Worm (Caenorhabditis elegans) whole organism, L1 larva: ENCODE results near the gene T23F2.3.

Experiments
- C16A3.4 ChIP-seq: fragments of 150-350 bp; optimal IDR thresholded peaks from 2 replicates; lab custom pipeline; 2014; ENCODE audit warnings: missing biosample characterization, missing genetic modification characterization
- alr-1 ChIP-seq: fragments of 200-800 bp; sonication (Bioruptor generic); optimal IDR thresholded peaks from 2 replicates; lab custom pipeline; 2018; ENCODE audit warnings: borderline replicate concordance, mild to moderate bottlenecking, missing genetic modification characterization, missing compliant biosample characterization
- aly-2 ChIP-seq: fragments of 150-350 bp; optimal IDR thresholded peaks from 2 replicates; lab custom pipeline; 2014; ENCODE audit warnings: missing biosample characterization, missing genetic modification characterization
- blmp-1 ChIP-seq: fragments of 150-350 bp; optimal IDR thresholded peaks from 2 replicates; lab custom pipeline; 2014; ENCODE audit warnings: missing biosample characterization, missing genetic modification characterization
- ceh-63 ChIP-seq: fragments of 200-800 bp; sonication (Bioruptor generic); optimal IDR thresholded peaks from 2 replicates; lab custom pipeline; 2018; ENCODE audit warnings: mild to moderate bottlenecking, missing genetic modification characterization, missing compliant biosample characterization
- ceh-90 ChIP-seq: sonication (generic microtip); optimal IDR thresholded peaks from 2 replicates; lab custom pipeline; 2016; ENCODE audit warnings: missing genetic modification characterization, missing compliant biosample characterization
- ces-1 ChIP-seq: fragments of 150-350 bp; optimal IDR thresholded peaks from 2 replicates; lab custom pipeline; 2014; ENCODE audit warnings: missing biosample characterization, missing genetic modification reagents, missing genetic modification characterization
- dpl-1 ChIP-seq, 3 experiments: fragments of 150-350 bp in 2 of 3; sonication (generic microtip) in 1 of 3; optimal IDR thresholded peaks; 2 replicates each; lab custom pipeline; 2014 to 2017; ENCODE audit warnings: missing biosample characterization in 3 of 3, missing genetic modification characterization in 3 of 3, missing genetic modification reagents in 3 of 3
- efl-1 ChIP-seq, 4 experiments: fragments of 150-350 bp; optimal IDR thresholded peaks in 3 of 4; peaks in 1 of 4; 1 replicate in 1 of 4; 2 replicates in 3 of 4; lab custom pipeline; 2014; ENCODE audit warnings: missing biosample characterization in 2 of 4, missing genetic modification characterization in 2 of 4, missing genetic modification reagents in 2 of 4
- egl-13 ChIP-seq: sonication (generic microtip); optimal IDR thresholded peaks from 2 replicates; lab custom pipeline; 2016; ENCODE audit warnings: missing genotype, missing genetic modification reagents, missing genetic modification characterization, missing compliant biosample characterization
- elt-2 ChIP-seq: sonication (generic microtip); optimal IDR thresholded peaks from 2 replicates; lab custom pipeline; 2016; ENCODE audit warnings: missing genetic modification characterization, mild to moderate bottlenecking, inconsistent platforms, missing compliant biosample characterization, missing genetic modification reagents
- elt-3 ChIP-seq, 6 experiments: fragments of 150-350 bp in 1 of 6; sonication (generic microtip); optimal IDR thresholded peaks; 2 replicates each; lab custom pipeline; 2017 to 2018; ENCODE audit warnings: missing biosample characterization in 6 of 6, missing genetic modification characterization in 6 of 6, inconsistent platforms in 1 of 6
- ets-5 ChIP-seq: fragments of 200-800 bp; sonication (Bioruptor generic); IDR thresholded peaks from 2 replicates; pipeline ENCODE4 v1.3.6; 2022; ENCODE audit warnings: missing genetic modification characterization, missing compliant biosample characterization
- fkh-10 ChIP-seq: sonication (generic microtip); optimal IDR thresholded peaks from 2 replicates; lab custom pipeline; 2017; ENCODE audit warnings: missing biosample characterization, missing genetic modification reagents, missing genetic modification characterization
- fkh-8 ChIP-seq: sonication (generic microtip); optimal IDR thresholded peaks from 2 replicates; lab custom pipeline; 2016; ENCODE audit warnings: mild to moderate bottlenecking, missing genetic modification characterization, missing compliant biosample characterization
- fos-1 ChIP-seq: fragments of 150-350 bp; optimal IDR thresholded peaks from 2 replicates; lab custom pipeline; 2014; ENCODE audit warnings: missing biosample characterization, missing genetic modification characterization
- grh-1 ChIP-seq: fragments of 200-800 bp; sonication (Bioruptor generic); IDR thresholded peaks from 2 replicates; pipeline ENCODE4 v1.3.6; 2022; ENCODE audit warnings: missing genetic modification reagents, missing genetic modification characterization, missing compliant biosample characterization
- hlh-17 ChIP-seq: fragments of 200-800 bp; sonication (Bioruptor generic); optimal IDR thresholded peaks from 2 replicates; lab custom pipeline; 2018; ENCODE audit warnings: missing genetic modification characterization, mild to moderate bottlenecking, missing compliant biosample characterization, moderate library complexity, borderline replicate concordance
- hpl-2 ChIP-seq: fragments of 150-350 bp; optimal IDR thresholded peaks from 2 replicates; lab custom pipeline; 2014; ENCODE audit warnings: missing biosample characterization, missing genetic modification reagents, missing genetic modification characterization
- irx-1 ChIP-seq: sonication (generic microtip); optimal IDR thresholded peaks from 2 replicates; lab custom pipeline; 2016; ENCODE audit warnings: missing genetic modification characterization, missing compliant biosample characterization
- lin-13 ChIP-seq: fragments of 150-350 bp; optimal IDR thresholded peaks from 2 replicates; lab custom pipeline; 2014; ENCODE audit warnings: missing biosample characterization, missing genetic modification reagents, missing genetic modification characterization
- lin-14 ChIP-seq: fragments of 200-800 bp; sonication (Bioruptor generic); optimal IDR thresholded peaks from 2 replicates; lab custom pipeline; 2018; ENCODE audit warnings: mild to moderate bottlenecking, missing genetic modification characterization, moderate library complexity, missing compliant biosample characterization
- lin-35 ChIP-seq, 2 experiments: fragments of 150-350 bp; optimal IDR thresholded peaks; 2 replicates each; lab custom pipeline; 2014; ENCODE audit warnings: missing biosample characterization in 2 of 2, missing genetic modification characterization in 2 of 2, missing genetic modification reagents in 2 of 2
- mab-9 ChIP-seq: fragments of 200-800 bp; sonication (Bioruptor generic); IDR thresholded peaks from 2 replicates; pipeline ENCODE4 v1.3.6; 2022; ENCODE audit warnings: missing genetic modification reagents, missing genetic modification characterization, missing compliant biosample characterization
- mdl-1 ChIP-seq, 2 experiments: fragments of 150-350 bp; optimal IDR thresholded peaks; 2 replicates each; lab custom pipeline; 2014 to 2017; ENCODE audit warnings: missing biosample characterization in 2 of 2, missing genetic modification characterization in 2 of 2, inconsistent platforms in 1 of 2
- mep-1 ChIP-seq: fragments of 150-350 bp; optimal IDR thresholded peaks from 2 replicates; lab custom pipeline; 2014; ENCODE audit warnings: missing biosample characterization, missing genetic modification characterization
- nhr-19 ChIP-seq: fragments of 200-800 bp; sonication (Bioruptor generic); conservative IDR thresholded peaks from 2 replicates; pipeline ENCODE4 v1.3.6; 2022; ENCODE audit warnings: missing genetic modification characterization, missing compliant biosample characterization
- nhr-20 ChIP-seq: sonication (generic microtip); optimal IDR thresholded peaks from 2 replicates; lab custom pipeline; 2016; ENCODE audit warnings: mild to moderate bottlenecking, missing genetic modification characterization, missing compliant biosample characterization
- nhr-237 ChIP-seq: fragments of 150-350 bp; optimal IDR thresholded peaks from 2 replicates; lab custom pipeline; 2014; ENCODE audit warnings: missing biosample characterization, missing genetic modification characterization
- nhr-47 ChIP-seq: sonication (generic microtip); optimal IDR thresholded peaks from 2 replicates; lab custom pipeline; 2016; ENCODE audit warnings: mild to moderate bottlenecking, missing genetic modification characterization, moderate library complexity, missing compliant biosample characterization
- nhr-71 ChIP-seq: sonication (generic microtip); optimal IDR thresholded peaks from 2 replicates; lab custom pipeline; 2016; ENCODE audit warnings: mild to moderate bottlenecking, missing genetic modification characterization, moderate library complexity, missing compliant biosample characterization
- nhr-77 ChIP-seq: fragments of 150-350 bp; optimal IDR thresholded peaks from 2 replicates; lab custom pipeline; 2014; ENCODE audit warnings: missing biosample characterization, missing genetic modification characterization
- nhr-85 ChIP-seq: sonication (generic microtip); peaks from one replicate; lab custom pipeline; 2016; ENCODE audit warnings: missing genetic modification characterization, inconsistent platforms, missing compliant biosample characterization
- nhr-90 ChIP-seq: sonication (generic microtip); optimal IDR thresholded peaks from 2 replicates; lab custom pipeline; 2016; ENCODE audit warnings: mild to moderate bottlenecking, missing genetic modification characterization, missing compliant biosample characterization; ENCODE audit not compliant: poor library complexity
- rnt-1 ChIP-seq: sonication (generic microtip); optimal IDR thresholded peaks from 2 replicates; lab custom pipeline; 2016; ENCODE audit warnings: mild to moderate bottlenecking, missing genetic modification characterization, moderate library complexity, missing compliant biosample characterization
- snu-23 ChIP-seq: sonication (generic microtip); optimal IDR thresholded peaks from 2 replicates; lab custom pipeline; 2016; ENCODE audit warnings: missing genetic modification characterization, missing compliant biosample characterization
- sptf-1 ChIP-seq: fragments of 150-350 bp; optimal IDR thresholded peaks from 2 replicates; lab custom pipeline; 2014; ENCODE audit warnings: missing biosample characterization, missing genetic modification characterization
- sup-37 ChIP-seq: fragments of 200-800 bp; sonication (Bioruptor generic); optimal IDR thresholded peaks from 2 replicates; lab custom pipeline; 2018; ENCODE audit warnings: mild to moderate bottlenecking, missing genetic modification characterization, missing compliant biosample characterization
- tlp-1 ChIP-seq: fragments of 150-350 bp; optimal IDR thresholded peaks from 2 replicates; lab custom pipeline; 2014; ENCODE audit warnings: missing biosample characterization, missing genetic modification characterization
- unc-30 ChIP-seq: sonication (generic microtip); optimal IDR thresholded peaks from 2 replicates; lab custom pipeline; 2017; ENCODE audit warnings: missing biosample characterization, missing genetic modification characterization
- unc-62 ChIP-seq: fragments of 150-350 bp; optimal IDR thresholded peaks from 2 replicates; lab custom pipeline; 2014; ENCODE audit warnings: missing biosample characterization, missing genetic modification reagents, missing genetic modification characterization
- unc-86 ChIP-seq: sonication (generic microtip); optimal IDR thresholded peaks from 2 replicates; lab custom pipeline; 2016; ENCODE audit warnings: missing genetic modification characterization, missing compliant biosample characterization
- zag-1 ChIP-seq: fragments of 150-350 bp; optimal IDR thresholded peaks from 2 replicates; lab custom pipeline; 2014; ENCODE audit warnings: missing biosample characterization, missing genetic modification characterization

The T23F2.3 gene

DNA sequence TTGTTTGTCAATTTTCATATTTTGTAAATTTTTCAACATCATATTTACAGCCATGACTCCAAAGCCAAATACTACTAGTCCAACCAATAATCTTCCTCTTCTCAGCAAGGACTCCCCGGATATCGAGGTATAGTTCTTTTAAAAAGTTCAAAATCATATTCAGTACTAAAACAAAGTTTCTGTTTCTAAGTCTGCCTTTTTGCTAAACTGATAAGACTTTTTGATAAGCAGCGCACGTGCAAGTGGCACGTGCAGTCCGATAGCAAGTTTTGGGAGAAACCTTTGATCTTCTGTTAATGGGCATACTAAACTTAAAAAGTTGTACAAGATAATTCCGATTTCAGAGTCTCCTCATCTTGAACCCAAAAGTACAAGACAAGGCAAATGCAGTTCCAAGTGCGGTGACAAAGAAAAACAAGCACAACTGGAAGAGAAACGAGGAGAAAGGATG is 44.3 kb downstream of the T23F2.3 start, which contains the start of gene dpyd-1:
dpyd-1 (plus strand) TSS at position 51 of the 451 bp plus-strand sequence.
- TF ChIP-seq sup-37 (GFP tag; lab: Kevin White, UChicago), result no peak
- TF ChIP-seq mdl-1 (tag; optimal IDR thresholded peaks at IDR 0.05; lab: Kevin White, UChicago), result peak in 1 of 2 experiments; percentile 93
- peak; percentile 73 to 98 (median 88) for TF ChIP-seq elt-3 (tag; optimal IDR thresholded peaks at IDR 0.05; lab: Kevin White, UChicago)
- TF ChIP-seq nhr-90 (tag; lab: Kevin White, UChicago), result peak; percentile 24
- peak; percentile 44 for TF ChIP-seq grh-1
- peak; percentile 94 for TF ChIP-seq elt-2 (tag; lab: Kevin White, UChicago)
- peak; percentile 35 for TF ChIP-seq nhr-71 (tag; lab: Kevin White, UChicago)
- TF ChIP-seq alr-1 (tag; lab: Kevin White, UChicago), result no peak
- peak in 1 of 3 experiments; percentile 12 for TF ChIP-seq dpl-1 (GFP tag; optimal IDR thresholded peaks at IDR 0.05; lab: Kevin White, UChicago)
- TF ChIP-seq lin-14 (GFP tag; lab: Kevin White, UChicago), result peak; percentile 16
- no peak for TF ChIP-seq zag-1 (tag; lab: Kevin White, UChicago)
- TF ChIP-seq nhr-20 (tag; lab: Kevin White, UChicago), result peak; percentile 53
- no peak for TF ChIP-seq egl-13 (tag; lab: Kevin White, UChicago)
- no peak for TF ChIP-seq sptf-1 (tag; lab: Kevin White, UChicago)
- TF ChIP-seq hlh-17, result no peak
- TF ChIP-seq nhr-85 (tag; lab: Kevin White, UChicago), result peak; percentile 68
- peak; percentile 34 for TF ChIP-seq nhr-19 (GFP tag; lab: Robert Waterston, UW)
- no peak for TF ChIP-seq tlp-1 (tag; lab: Kevin White, UChicago)
- TF ChIP-seq ceh-63 (GFP tag; lab: Kevin White, UChicago), result no peak
- TF ChIP-seq blmp-1 (tag; lab: Kevin White, UChicago), result peak; percentile 53
- TF ChIP-seq lin-35 (GFP tag; optimal IDR thresholded peaks at IDR 0.05; lab: Kevin White, UChicago), result peak in 1 of 2 experiments; percentile 63
- no peak for TF ChIP-seq hpl-2
- TF ChIP-seq, all 84 proteins: peak for 13

DNA sequence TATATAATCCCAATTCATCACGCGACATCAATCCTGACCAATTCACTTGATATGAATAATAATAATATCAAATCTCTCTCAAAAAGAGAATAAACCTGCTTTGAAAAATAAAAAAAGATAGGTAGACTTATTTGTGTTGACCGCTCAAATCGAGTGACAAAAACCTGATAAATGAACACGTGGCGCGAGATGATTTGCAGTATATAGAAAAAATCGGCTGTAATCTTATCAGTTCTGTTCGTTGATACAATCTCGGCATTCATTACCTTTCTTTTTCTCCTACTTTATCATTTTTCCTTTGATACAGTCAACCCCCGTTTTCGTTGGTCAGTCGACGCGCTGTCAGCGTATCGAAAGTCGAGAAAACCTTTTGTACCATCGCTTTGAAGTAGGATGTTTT is 44.8 kb downstream of the T23F2.3 start:
- TF ChIP-seq lin-14 (GFP tag; lab: Kevin White, UChicago) (peak; percentile 75), rnt-1 (tag; lab: Kevin White, UChicago) (no peak), ets-5 (no peak), nhr-237 (tag; lab: Kevin White, UChicago) (no peak), grh-1 (peak; percentile 61), lin-35 (GFP tag; optimal IDR thresholded peaks at IDR 0.05; lab: Kevin White, UChicago) (peak in 1 of 2 experiments; percentile 39), ceh-90 (tag; lab: Kevin White, UChicago) (no peak), mab-9 (GFP tag; lab: Robert Waterston, UW) (no peak), nhr-90 (tag; lab: Kevin White, UChicago) (peak; percentile 61), dpl-1 (GFP tag; optimal IDR thresholded peaks at IDR 0.05; lab: Kevin White, UChicago) (no peak), hpl-2 (no peak), lin-13 (GFP tag; lab: Kevin White, UChicago) (no peak), fkh-8 (tag; lab: Kevin White, UChicago) (no peak), fos-1 (tag; lab: Kevin White, UChicago) (no peak), snu-23 (GFP tag; lab: Kevin White, UChicago) (peak; percentile 47), irx-1 (tag; lab: Kevin White, UChicago) (no peak), nhr-47 (peak; percentile 12), elt-2 (tag; lab: Kevin White, UChicago) (peak; percentile 87), alr-1 (tag; lab: Kevin White, UChicago) (no peak), tlp-1 (tag; lab: Kevin White, UChicago) (no peak), unc-30 (tag; lab: Kevin White, UChicago) (no peak), nhr-20 (tag; lab: Kevin White, UChicago) (peak; percentile 76), unc-62 (no peak), nhr-85 (tag; lab: Kevin White, UChicago) (peak; percentile 84), aly-2 (no peak), C16A3.4 (no peak), mep-1 (tag; lab: Kevin White, UChicago) (no peak), efl-1 (optimal IDR thresholded peaks at IDR 0.05; lab: Kevin White, UChicago) (no peak), efl-1 (GFP tag; optimal IDR thresholded peaks at IDR 0.05 in 1 of 2; lab: Kevin White, UChicago) (no peak), nhr-71 (tag; lab: Kevin White, UChicago) (peak; percentile 71), elt-3 (tag; optimal IDR thresholded peaks at IDR 0.05; lab: Kevin White, UChicago) (peak; percentile 63 to 99 (median 94)), unc-86 (tag; lab: Kevin White, UChicago) (no peak), nhr-77 (tag; lab: Kevin White, UChicago) (no peak), fkh-10 (no peak), ces-1 (GFP tag; lab: Kevin White, UChicago) (no peak), mdl-1 (tag; optimal IDR thresholded peaks at IDR 0.05; lab: Kevin White, UChicago) (peak in 1 of 2 experiments; percentile 71), blmp-1 (tag; lab: Kevin White, UChicago) (peak; percentile 62)
